Fruit fly (Drosophila melanogaster) whole organism, embryonic: ENCODE measurements around the gene TBC1d7.

Source experiments
- CG2199 ChIP-seq: fragments of 200-800 bp; sonication (Bioruptor generic); IDR thresholded peaks from 3 replicates; pipeline ENCODE4 v1.3.6; 2022; ENCODE audit warnings: missing biosample characterization, missing genetic modification characterization
- CG4424 ChIP-seq: fragments of 200-800 bp; sonication (Bioruptor generic); optimal IDR thresholded peaks from 3 replicates; lab custom pipeline; 2016; ENCODE audit warnings: missing biosample characterization, missing genetic modification characterization
- Drgx ChIP-seq: fragments of 200-800 bp; sonication (Bioruptor generic); IDR thresholded peaks from 2 replicates; pipeline ENCODE4 v1.3.6; 2022; ENCODE audit warnings: missing biosample characterization, missing genetic modification characterization
- Xrp1 ChIP-seq: fragments of 200-800 bp; sonication (Bioruptor generic); IDR thresholded peaks from 2 replicates; pipeline ENCODE4 v1.3.6; 2022; ENCODE audit warnings: missing biosample characterization, missing genetic modification characterization
- chinmo ChIP-seq: fragments of 200-800 bp; sonication (Bioruptor generic); IDR thresholded peaks from 4 replicates; pipeline ENCODE4 v1.3.6; 2022; ENCODE audit warnings: missing biosample characterization, missing genetic modification characterization; ENCODE audit not compliant: partially characterized antibody
- hkb ChIP-seq, 2 experiments: fragments of 200-800 bp in 1 of 2; fragments of >200 bp in 1 of 2; sonication (Bioruptor generic) in 1 of 2; IDR thresholded peaks in 1 of 2; optimal IDR thresholded peaks in 1 of 2; 2 replicates each; pipeline versions ENCODE4 v1.3.6 to Lab custom; 2017 to 2022; ENCODE audit warnings: missing biosample characterization in 1 of 2, missing genetic modification characterization in 1 of 2

DNA sequence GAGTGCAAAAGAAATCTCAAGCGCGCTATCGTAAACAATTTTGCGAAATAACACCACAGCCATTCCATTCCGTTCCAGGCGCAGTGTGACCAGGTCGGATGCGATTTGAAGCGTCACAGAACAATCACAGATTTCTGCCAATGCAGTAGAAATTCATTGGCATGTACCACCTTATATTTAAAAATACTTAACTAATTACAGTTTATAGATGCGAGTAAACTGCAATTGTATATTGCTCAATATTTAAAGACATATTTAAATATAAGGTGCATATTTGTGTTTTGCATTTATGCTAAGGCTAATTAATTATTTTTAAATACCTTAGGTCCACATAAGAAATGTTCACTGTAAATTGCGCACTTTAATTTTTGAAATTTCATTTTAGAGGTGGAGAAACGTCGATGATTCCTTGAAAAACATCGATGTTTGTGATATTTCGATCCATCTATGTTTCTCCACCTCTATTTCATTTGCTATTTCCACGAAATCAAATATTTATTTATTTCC lies 31.9 kb downstream of the TBC1d7 start, which contains the start of the genes SMC6 and CG6204:
- TF ChIP-seq CG2199 = peak; percentile 88; the same call in 2 of the 3 replicates
- peak; percentile 95 for TF ChIP-seq Xrp1 (GFP tag; lab: Robert Waterston, UW)
- no peak for TF ChIP-seq chinmo (GFP tag; lab: Robert Waterston, UW)
- TF ChIP-seq Drgx (GFP tag; lab: Robert Waterston, UW) = peak; percentile 94
- TF ChIP-seq CG4424 (GFP tag; lab: Kevin White, UChicago) = peak; percentile 89
- TF ChIP-seq hkb (optimal IDR thresholded peaks at IDR 0.05; lab: Kevin White, UChicago) = no peak
- TF ChIP-seq hkb (GFP tag; IDR thresholded peaks at IDR 0.05; lab: Robert Waterston, UW) = peak; percentile 95
